Worm (Caenorhabditis elegans): ENCODE measurements around the gene B0250.7.

Gene B0250.7

DNA sequence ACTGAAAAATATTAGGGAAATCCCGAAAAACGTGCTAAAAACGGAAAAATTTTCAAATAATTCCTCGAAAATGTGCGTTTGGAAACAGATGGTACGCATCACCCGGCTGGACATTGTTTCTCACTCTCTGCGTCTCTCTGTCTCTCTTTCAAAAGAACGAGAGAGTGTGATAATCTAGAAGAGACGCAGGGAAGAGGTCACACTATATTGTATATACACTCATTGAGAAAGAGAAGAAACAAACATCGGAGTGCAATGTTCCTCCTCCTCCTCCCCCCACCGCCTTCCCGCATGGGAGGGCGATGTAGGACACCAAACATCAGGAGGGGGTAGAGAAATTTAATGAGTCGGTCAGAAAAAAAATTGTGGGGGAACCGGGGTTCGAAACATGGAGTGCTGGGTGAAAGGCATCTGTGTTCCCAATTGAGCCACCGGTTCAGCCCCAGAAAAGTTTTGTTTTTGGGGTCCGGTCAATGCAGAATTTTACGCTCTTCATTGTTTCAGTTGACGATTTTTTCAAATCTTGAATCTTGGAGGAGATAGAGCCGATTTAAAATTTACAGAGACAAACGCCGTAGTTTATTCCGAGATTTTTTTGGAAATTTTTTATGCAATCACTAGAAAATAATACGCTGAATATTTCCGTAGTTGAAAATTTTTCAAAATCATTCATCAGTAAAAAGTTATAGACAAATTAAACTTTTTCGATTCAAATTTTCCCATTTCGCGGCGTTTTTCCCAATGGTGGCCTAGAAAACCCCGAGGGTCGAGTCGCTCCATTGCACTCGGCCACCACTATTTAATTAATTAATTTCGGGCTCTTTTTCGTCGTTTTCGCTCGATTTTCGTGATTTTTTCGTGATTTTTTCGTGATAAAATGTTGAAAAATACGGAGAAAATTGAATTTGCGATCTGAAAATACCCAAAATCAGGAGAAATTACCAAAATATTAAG, 51.4 kb downstream of the B0250.7 start (continued):
- TF ChIP-seq rpc-1 (optimal IDR thresholded peaks at IDR 0.05) (no peak), rpc-1 (tag; optimal IDR thresholded peaks at IDR 0.05) (no peak), B0336.3 (GFP tag; IDR thresholded peaks at IDR 0.05) (no peak), madf-6 (GFP tag; IDR thresholded peaks at IDR 0.05) (peak; percentile 14; the same call in 1 of the 2 replicates), mcd-1 (GFP tag; IDR thresholded peaks at IDR 0.05) (peak; percentile 41), ztf-28 (GFP tag; IDR thresholded peaks at IDR 0.05) (peak; percentile 55; the same call in 1 of the 2 replicates), egrh-3 (GFP tag; IDR thresholded peaks at IDR 0.05) (peak; percentile 64), ceh-27 (GFP tag; optimal IDR thresholded peaks at IDR 0.05) (peak; percentile 64), lin-35 (GFP tag; optimal IDR thresholded peaks at IDR 0.05) (peak in 1 of 3 experiments; percentile 51), ceh-91 (GFP tag; IDR thresholded peaks at IDR 0.05) (peak; percentile 29; the same call in 1 of the 2 replicates), tbp1 (GFP tag; optimal IDR thresholded peaks at IDR 0.05) (peak; percentile 16), attf-6 (GFP tag; IDR thresholded peaks at IDR 0.05) (no peak), D2030.7 (GFP tag; IDR thresholded peaks at IDR 0.05) (peak; percentile 45; the same call in 1 of the 2 replicates), lin-26 (GFP tag; IDR thresholded peaks at IDR 0.05) (0 out of 2 replicates have a peak, but pooled peaks have one; percentile 41)

DNA sequence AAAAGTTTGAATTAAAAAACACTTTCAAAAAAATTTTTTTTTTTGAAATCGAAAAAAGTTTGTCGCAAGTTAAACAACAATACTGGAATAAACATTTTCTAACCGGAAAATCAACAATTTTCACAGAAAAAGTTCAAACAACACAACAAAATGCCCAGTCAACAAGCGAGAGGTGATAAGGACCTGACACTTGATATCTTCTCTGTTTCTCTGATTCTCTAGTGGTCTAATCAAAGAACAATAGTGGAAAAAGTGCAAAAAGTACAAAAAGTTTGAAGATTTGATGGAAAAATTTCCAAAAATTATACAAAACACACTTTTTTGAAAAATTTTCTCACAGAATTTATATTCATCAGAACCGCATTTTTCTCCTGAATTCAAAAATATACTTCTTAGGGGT, 52.4 kb downstream of the B0250.7 start:
- TF ChIP-seq nhr-80 (tag; optimal IDR thresholded peaks at IDR 0.05) (peak; percentile 29), ztf-3 (GFP tag; optimal IDR thresholded peaks at IDR 0.05) (no peak)
